Fruit fly (Drosophila melanogaster): ENCODE results near the gene Phyhd1.

DNA sequence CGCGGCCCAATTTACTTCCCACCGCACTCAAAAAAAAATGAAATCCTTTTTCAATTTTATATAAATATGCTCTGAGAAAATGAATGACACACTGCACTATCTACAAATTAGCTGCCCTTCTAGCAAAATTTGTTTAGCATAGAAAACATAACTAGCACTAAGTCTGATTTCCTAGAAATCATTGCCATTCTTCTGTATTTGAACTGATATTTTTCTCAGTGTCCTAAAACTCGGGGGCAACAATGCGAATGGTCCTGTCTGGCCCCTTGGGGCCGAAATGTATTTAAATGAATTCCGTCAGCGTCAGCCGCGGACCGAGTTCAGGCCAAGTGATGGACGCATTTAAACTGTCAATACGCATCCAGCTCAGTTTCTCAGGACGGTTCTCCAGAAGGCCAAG, 8.0 kb downstream of the Phyhd1 start:
- no peak for TF ChIP-seq pan (optimal IDR thresholded peaks at IDR 0.05)
- no peak for TF ChIP-seq CG8478 (optimal IDR thresholded peaks at IDR 0.05)
- TF ChIP-seq psq (optimal IDR thresholded peaks at IDR 0.05) = no peak
- TF ChIP-seq usp (GFP tag; optimal IDR thresholded peaks at IDR 0.05) = no peak
- TF ChIP-seq EcR (GFP tag; optimal IDR thresholded peaks at IDR 0.05) = no peak

All from whole organism.